Fruit fly (Drosophila melanogaster): ENCODE measurements around the gene CG43739.

CG43739 gene

DNA sequence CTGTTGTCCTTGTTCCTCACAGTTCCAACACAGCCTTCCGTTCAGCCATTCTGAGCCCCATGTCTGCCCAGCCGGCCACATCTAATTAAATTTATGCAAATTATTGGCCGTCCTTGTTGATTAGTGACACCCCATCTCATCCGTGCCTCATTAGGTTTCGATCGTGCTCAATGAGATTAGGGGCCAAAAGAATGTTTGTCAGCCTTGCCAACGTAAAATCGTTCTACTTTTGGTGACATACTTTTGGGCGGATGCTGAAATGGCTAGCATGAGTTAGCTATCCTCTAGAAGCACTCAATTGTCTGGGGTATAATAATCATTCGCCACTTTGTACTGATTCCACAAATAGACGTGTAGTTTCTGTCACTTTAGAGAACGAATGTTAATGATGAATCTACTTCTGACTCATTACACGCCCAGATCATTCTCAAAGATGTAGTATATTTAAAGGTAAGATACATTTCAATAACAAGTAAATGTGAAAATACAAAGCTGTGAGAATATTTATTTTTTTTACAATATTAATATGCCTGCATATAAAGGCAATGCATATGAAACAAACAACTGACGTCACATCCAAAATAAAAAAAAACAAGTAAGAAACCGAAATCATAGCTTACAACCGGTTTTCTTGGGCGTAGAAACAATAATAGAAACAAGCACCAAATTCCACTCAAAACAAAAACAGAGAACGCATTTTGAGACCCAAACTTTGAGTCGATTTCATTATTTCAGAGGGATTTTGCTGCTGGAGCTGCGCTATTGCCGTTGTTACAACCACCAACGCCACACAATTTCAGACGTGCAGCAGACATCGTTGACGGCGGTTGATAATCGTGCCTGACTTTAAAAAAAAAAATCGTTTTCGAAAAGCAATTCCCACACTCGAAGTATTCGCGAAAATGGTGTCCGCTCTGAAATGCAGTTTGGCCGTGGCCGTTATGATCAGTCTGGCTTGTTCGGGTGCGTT, 60.1 kb downstream of the CG43739 start, which contains the start of gene bero:
Gene bero, plus strand, starts transcription at position 325 of the 970 bp plus-strand sequence.
- peak; percentile 3 for TF ChIP-seq CG15269 (tag; optimal IDR thresholded peaks at IDR 0.05)
- 0 out of 2 replicates have a peak, but pooled peaks have one; percentile 14 for TF ChIP-seq Adf1 (GFP tag; IDR thresholded peaks at IDR 0.05)
- TF ChIP-seq Fer2 (tag; optimal IDR thresholded peaks at IDR 0.05) = no peak
- peak; percentile 72 for TF ChIP-seq Elba2 (GFP tag; optimal IDR thresholded peaks at IDR 0.05)
- TF ChIP-seq Mrtf (GFP tag; IDR thresholded peaks at IDR 0.05) = no peak
- TF ChIP-seq wor (GFP tag; IDR thresholded peaks at IDR 0.05) = no peak
- no peak for TF ChIP-seq CG11723 (GFP tag; optimal IDR thresholded peaks at IDR 0.05)
- TF ChIP-seq sr (GFP tag; IDR thresholded peaks at IDR 0.05) = peak; percentile 38; the same call in 1 of the 3 replicates
- TF ChIP-seq CG7963 (GFP tag; IDR thresholded peaks at IDR 0.05; ENCODE audit: partially characterized antibody) = 0 out of 3 replicates have a peak, but pooled peaks have one; percentile 46
- TF ChIP-seq Side (GFP tag; optimal IDR thresholded peaks at IDR 0.05) = peak; percentile 22
- TF ChIP-seq ci (GFP tag; IDR thresholded peaks at IDR 0.05) = peak; percentile 60; the same call in 2 of the 3 replicates
- TF ChIP-seq HLHmδ (GFP tag; optimal IDR thresholded peaks at IDR 0.05) = peak; percentile 7
- no peak for TF ChIP-seq sens-2 (GFP tag; IDR thresholded peaks at IDR 0.05)
- TF ChIP-seq chm (GFP tag; IDR thresholded peaks at IDR 0.05) = peak; percentile 56; the same call in 1 of the 2 replicates
- TF ChIP-seq CG2712 (tag; optimal IDR thresholded peaks at IDR 0.05) = peak; percentile 29
- no peak for TF ChIP-seq hkb (optimal IDR thresholded peaks at IDR 0.05)
- TF ChIP-seq hkb (GFP tag; IDR thresholded peaks at IDR 0.05) = 0 out of 2 replicates have a peak, but pooled peaks have one; percentile 15
- peak; percentile 64; the same call in 2 of the 3 replicates for TF ChIP-seq CG6175 (GFP tag; IDR thresholded peaks at IDR 0.05)
- peak; percentile 16 for TF ChIP-seq CG15601 (tag; optimal IDR thresholded peaks at IDR 0.05)
- TF ChIP-seq ase (GFP tag; IDR thresholded peaks at IDR 0.05) = no peak
- peak; percentile 13 for TF ChIP-seq CTCF (GFP tag; optimal IDR thresholded peaks at IDR 0.05)
- TF ChIP-seq stc (GFP tag; IDR thresholded peaks at IDR 0.05) = peak; percentile 34; the same call in 1 of the 2 replicates
- peak; percentile 33 for TF ChIP-seq CG13894 (tag; optimal IDR thresholded peaks at IDR 0.05)
- peak; percentile 5 for TF ChIP-seq CG4707 (GFP tag; optimal IDR thresholded peaks at IDR 0.05)
- TF ChIP-seq Med (GFP tag) = peak; percentile 61
- peak; percentile 36; the same call in 1 of the 2 replicates for TF ChIP-seq slbo (GFP tag; IDR thresholded peaks at IDR 0.05)
- peak in 1 of 2 experiments; percentile 13 for TF ChIP-seq Hr51 (GFP tag; optimal IDR thresholded peaks at IDR 0.05)
- TF ChIP-seq CG10543 (GFP tag; optimal IDR thresholded peaks at IDR 0.05) = no peak
- peak; percentile 29; the same call in 1 of the 3 replicates for TF ChIP-seq Opbp (GFP tag; IDR thresholded peaks at IDR 0.05; ENCODE audit: partially characterized antibody)
- TF ChIP-seq gfzf (GFP tag; optimal IDR thresholded peaks at IDR 0.05) = no peak
- TF ChIP-seq eve (GFP tag; optimal IDR thresholded peaks at IDR 0.05) = peak in 1 of 2 experiments; percentile 76
- TF ChIP-seq insv (GFP tag; optimal IDR thresholded peaks at IDR 0.05) = peak in 1 of 2 experiments; percentile 79
- TF ChIP-seq otp (GFP tag; IDR thresholded peaks at IDR 0.05) = peak; percentile 24; the same call in 1 of the 3 replicates
- peak; percentile 44 for TF ChIP-seq BtbVII (GFP tag; optimal IDR thresholded peaks at IDR 0.05)
- TF ChIP-seq z (GFP tag; IDR thresholded peaks at IDR 0.05) = peak; percentile 95
- no peak for TF ChIP-seq CG2120 (GFP tag; optimal IDR thresholded peaks at IDR 0.05)
- TF ChIP-seq HLH4C (GFP tag; IDR thresholded peaks at IDR 0.05; ENCODE audit: partially characterized antibody) = 0 out of 3 replicates have a peak, but pooled peaks have one; percentile 18
- 0 out of 2 replicates have a peak, but pooled peaks have one; percentile 38 for TF ChIP-seq Atf6 (GFP tag; IDR thresholded peaks at IDR 0.05)
- TF ChIP-seq Bgb (GFP tag; IDR thresholded peaks at IDR 0.05; ENCODE audit: partially characterized antibody) = peak; percentile 30; the same call in 1 of the 2 replicates
- peak; percentile 72 for TF ChIP-seq sd (tag; optimal IDR thresholded peaks at IDR 0.05)
- TF ChIP-seq Sox102F (GFP tag; optimal IDR thresholded peaks at IDR 0.05) = no peak
- TF ChIP-seq CG12769 (tag; optimal IDR thresholded peaks at IDR 0.05) = peak; percentile 52
- TF ChIP-seq fd102C (GFP tag; optimal IDR thresholded peaks at IDR 0.05) = no peak
- peak; percentile 79 for TF ChIP-seq CG9215 (GFP tag; IDR thresholded peaks at IDR 0.05)
- peak; percentile 65; the same call in 2 of the 3 replicates for TF ChIP-seq CG2199 (GFP tag; IDR thresholded peaks at IDR 0.05)
- TF ChIP-seq cwo (GFP tag; optimal IDR thresholded peaks at IDR 0.05) = no peak
- peak; percentile 17 for TF ChIP-seq Meics (GFP tag; optimal IDR thresholded peaks at IDR 0.05)
